Worm (Caenorhabditis elegans): ENCODE measurements around the gene C02G6.2.

DNA sequence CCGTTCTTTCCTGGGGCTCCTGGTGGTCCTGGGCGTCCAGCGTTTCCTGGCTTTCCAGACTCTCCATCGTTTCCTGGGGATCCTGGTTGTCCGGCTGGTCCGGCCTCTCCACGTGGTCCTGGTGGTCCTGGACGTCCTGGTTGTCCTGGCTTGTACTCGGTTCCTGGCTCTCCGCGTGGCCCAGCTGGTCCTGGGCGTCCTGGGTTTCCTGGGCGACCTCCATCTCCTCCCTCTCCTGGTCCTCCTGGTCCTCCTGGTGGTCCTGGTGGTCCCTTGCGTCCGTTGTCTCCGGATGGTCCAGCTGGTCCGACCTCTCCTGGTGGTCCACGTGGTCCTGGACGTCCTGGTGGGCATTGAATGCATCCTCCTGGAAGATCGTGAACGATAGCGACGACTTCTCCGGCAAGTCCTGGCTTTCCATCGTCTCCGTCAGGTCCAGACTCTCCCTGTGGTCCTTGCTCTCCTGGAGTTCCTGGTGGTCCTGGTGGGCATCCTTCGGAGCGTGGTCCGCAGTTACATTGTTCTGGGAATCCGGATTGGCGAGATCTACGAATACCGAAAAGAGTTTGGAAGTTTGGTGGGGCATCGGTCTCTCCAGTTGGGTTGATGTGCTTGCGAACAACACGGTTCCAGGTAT lies 35.8 kb upstream of the C02G6.2 start:
- no peak for TF ChIP-seq B0310.2 (tag; optimal IDR thresholded peaks at IDR 0.05)
- no peak for TF ChIP-seq ama-1 (optimal IDR thresholded peaks at IDR 0.05)
